Fruit fly (Drosophila melanogaster) whole organism, adult: ENCODE measurements around the gene clumsy.

ENCODE experiments used
- CG1620 ChIP-seq: fragments of 200-800 bp; sonication (Bioruptor generic); optimal IDR thresholded peaks from 2 replicates; lab custom pipeline; 2016; ENCODE audit warnings: missing biosample characterization, missing genetic modification characterization
- CG5204 ChIP-seq: fragments of 200-800 bp; sonication (Bioruptor generic); optimal IDR thresholded peaks from 2 replicates; lab custom pipeline; 2016; ENCODE audit warnings: missing biosample characterization, missing genetic modification characterization
- CG7045 ChIP-seq: fragments of 200-800 bp; sonication (Bioruptor generic); optimal IDR thresholded peaks from 2 replicates; lab custom pipeline; 2017; ENCODE audit warnings: missing biosample characterization, mild to moderate bottlenecking, missing genetic modification characterization
- Clk ChIP-seq: fragments of 200-800 bp; sonication (Bioruptor generic); optimal IDR thresholded peaks from 2 replicates; lab custom pipeline; 2017; ENCODE audit warnings: missing biosample characterization, missing genetic modification characterization
- Hr96 ChIP-seq: fragments of 200-800 bp; sonication (Bioruptor generic); optimal IDR thresholded peaks from 2 replicates; lab custom pipeline; 2016; ENCODE audit warnings: missing biosample characterization, missing genetic modification characterization
- kay ChIP-seq: fragments of 200-800 bp; sonication (Bioruptor generic); peaks from one replicate; lab custom pipeline; 2016; ENCODE audit warnings: missing biosample characterization, missing genetic modification characterization, borderline replicate concordance
- ovo ChIP-seq: fragments of 200-800 bp; sonication (Bioruptor generic); optimal IDR thresholded peaks from 2 replicates; lab custom pipeline; 2016; ENCODE audit warnings: missing biosample characterization, missing genetic modification characterization
- pad ChIP-seq: fragments of 200-800 bp; sonication (Bioruptor generic); optimal IDR thresholded peaks from 3 replicates; lab custom pipeline; 2017; ENCODE audit warnings: missing biosample characterization, missing genetic modification characterization, mild to moderate bottlenecking, moderate library complexity, missing genetic modification reagents

DNA sequence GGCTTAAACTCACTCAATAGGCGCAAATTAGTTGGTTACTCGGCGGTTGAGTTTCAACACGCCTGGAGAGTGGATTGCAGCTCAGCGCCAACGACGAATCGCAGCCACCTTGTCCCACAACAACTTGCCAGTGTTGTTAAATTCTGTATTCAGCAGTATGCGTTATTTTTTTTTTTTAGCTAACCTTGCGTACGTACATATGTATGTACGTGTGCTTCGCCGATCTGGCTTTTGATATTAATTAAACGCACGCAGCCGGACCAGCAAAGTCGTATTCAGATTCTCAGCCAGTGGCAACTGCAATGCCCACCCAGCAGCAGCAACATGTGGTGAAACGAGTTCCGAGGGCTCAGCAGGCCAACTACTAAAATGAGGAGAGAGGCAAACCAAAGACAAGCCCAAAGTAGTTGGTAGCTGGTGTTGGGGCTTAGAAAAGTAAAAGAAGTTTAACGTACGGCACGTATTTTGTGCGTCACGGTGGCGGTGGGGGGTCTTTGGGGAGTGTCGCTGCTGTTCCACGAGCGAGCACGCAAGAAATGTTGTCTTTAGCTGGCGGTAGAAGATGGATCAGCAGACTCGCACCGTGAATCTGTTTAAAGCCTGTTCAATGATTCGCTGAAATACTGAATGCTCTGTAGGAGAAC, 38.9 kb downstream of the clumsy start:
- TF ChIP-seq CG5204 (GFP tag; lab: Kevin White, UChicago) (no peak), kay (GFP tag; lab: Kevin White, UChicago) (no peak), CG1620 (GFP tag; lab: Kevin White, UChicago) (no peak), Hr96 (GFP tag; lab: Kevin White, UChicago) (no peak), CG7045 (GFP tag; lab: Kevin White, UChicago) (no peak), Clk (GFP tag; lab: Kevin White, UChicago) (no peak), pad (no peak), ovo (GFP tag; lab: Kevin White, UChicago) (no peak)
